Fruit fly (Drosophila melanogaster): ENCODE data around the gene Cp7Fa.

Gene Cp7Fa

dm6 chrX:8484778-8485177 lies 14.1 kb downstream of the Cp7Fa start:
- TF ChIP-seq CG4496 (GFP tag; IDR thresholded peaks at IDR 0.05): no peak
- TF ChIP-seq CG10348 (GFP tag; IDR thresholded peaks at IDR 0.05): no peak
- no peak for TF ChIP-seq Pif1B (GFP tag; optimal IDR thresholded peaks at IDR 0.05)
- TF ChIP-seq Pif1A (GFP tag; optimal IDR thresholded peaks at IDR 0.05): no peak
- no peak for TF ChIP-seq CG34367 (tag; optimal IDR thresholded peaks at IDR 0.05)
- TF ChIP-seq CG17806 (tag; optimal IDR thresholded peaks at IDR 0.05): no peak
- no peak for TF ChIP-seq CG13204 (GFP tag; optimal IDR thresholded peaks at IDR 0.05)
- TF ChIP-seq CG8159 (tag; optimal IDR thresholded peaks at IDR 0.05): no peak
- TF ChIP-seq EcR (GFP tag; optimal IDR thresholded peaks at IDR 0.05): no peak
- TF ChIP-seq CG8301 (tag; optimal IDR thresholded peaks at IDR 0.05): no peak
- no peak for TF ChIP-seq Ets98B (GFP tag; IDR thresholded peaks at IDR 0.05)
- no peak for TF ChIP-seq rn (GFP tag; IDR thresholded peaks at IDR 0.05)
- no peak for TF ChIP-seq D1 (tag; optimal IDR thresholded peaks at IDR 0.05)
- TF ChIP-seq CG14655 (GFP tag; optimal IDR thresholded peaks at IDR 0.05): no peak
- no peak for TF ChIP-seq gl (tag; optimal IDR thresholded peaks at IDR 0.05)
- TF ChIP-seq CG32121 (GFP tag; IDR thresholded peaks at IDR 0.05): no peak
- no peak for TF ChIP-seq Snoo (tag; optimal IDR thresholded peaks at IDR 0.05)
- no peak for TF ChIP-seq fd96Ca (GFP tag; IDR thresholded peaks at IDR 0.05)

DNA sequence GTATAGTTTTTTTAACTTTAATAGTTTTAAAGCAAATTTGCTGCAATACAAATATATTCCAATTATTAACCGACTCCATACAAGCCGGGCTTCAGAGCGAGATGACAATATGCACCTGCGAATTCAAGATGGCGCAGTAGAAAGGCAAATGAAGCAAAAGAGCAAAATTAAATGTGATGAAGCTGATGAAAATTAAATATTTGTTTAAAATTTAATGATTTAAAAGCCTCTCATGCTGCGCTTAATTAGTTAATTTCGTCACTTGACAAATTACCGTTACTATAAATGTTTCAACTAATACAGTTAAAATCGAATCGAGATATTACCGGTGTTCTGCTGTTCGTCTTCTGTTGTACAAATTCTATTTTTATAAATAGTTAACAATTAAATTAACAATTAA lies 18.4 kb downstream of the Cp7Fa start, which contains the start of gene CG33181:
Gene CG33181, plus strand, starts transcription at position 301 of the 400 bp plus-strand sequence.
- no peak for TF ChIP-seq CG34367 (tag; optimal IDR thresholded peaks at IDR 0.05)
- TF ChIP-seq Snoo (tag; optimal IDR thresholded peaks at IDR 0.05): no peak
- no peak for TF ChIP-seq CG17806 (tag; optimal IDR thresholded peaks at IDR 0.05)
- no peak for TF ChIP-seq gl (tag; optimal IDR thresholded peaks at IDR 0.05)
- no peak for TF ChIP-seq CG8301 (tag; optimal IDR thresholded peaks at IDR 0.05)
- no peak for TF ChIP-seq CG14655 (GFP tag; optimal IDR thresholded peaks at IDR 0.05)
- no peak for TF ChIP-seq CG15710 (tag; optimal IDR thresholded peaks at IDR 0.05)
- no peak for TF ChIP-seq CG4496 (GFP tag; IDR thresholded peaks at IDR 0.05)
- no peak for TF ChIP-seq rn (GFP tag; IDR thresholded peaks at IDR 0.05)
- TF ChIP-seq CG13204 (GFP tag; optimal IDR thresholded peaks at IDR 0.05): no peak
- no peak for TF ChIP-seq CG12605 (GFP tag; IDR thresholded peaks at IDR 0.05)
- TF ChIP-seq Pif1A (GFP tag; optimal IDR thresholded peaks at IDR 0.05): no peak

dm6 chrX:8489485-8489970 lies 18.8 kb downstream of the Cp7Fa start, which contains the start of gene otu:
otu (minus strand) TSS chrX:8489535.
- no peak for TF ChIP-seq CG14655 (GFP tag; optimal IDR thresholded peaks at IDR 0.05)
- no peak for TF ChIP-seq CG17806 (tag; optimal IDR thresholded peaks at IDR 0.05)
- no peak for TF ChIP-seq Pif1A (GFP tag; optimal IDR thresholded peaks at IDR 0.05)
- TF ChIP-seq rn (GFP tag; IDR thresholded peaks at IDR 0.05): no peak
- TF ChIP-seq CG4496 (GFP tag; IDR thresholded peaks at IDR 0.05): no peak
- no peak for TF ChIP-seq Snoo (tag; optimal IDR thresholded peaks at IDR 0.05)
- TF ChIP-seq CG34367 (tag; optimal IDR thresholded peaks at IDR 0.05): no peak
- no peak for TF ChIP-seq fd96Ca (GFP tag; IDR thresholded peaks at IDR 0.05)
- no peak for TF ChIP-seq CG8159 (tag; optimal IDR thresholded peaks at IDR 0.05)
- no peak for TF ChIP-seq CG9948 (tag; optimal IDR thresholded peaks at IDR 0.05)
- TF ChIP-seq gl (tag; optimal IDR thresholded peaks at IDR 0.05): no peak
- TF ChIP-seq CG32121 (GFP tag; IDR thresholded peaks at IDR 0.05): no peak
- TF ChIP-seq CG10348 (GFP tag; IDR thresholded peaks at IDR 0.05): no peak
- no peak for TF ChIP-seq Ets98B (GFP tag; IDR thresholded peaks at IDR 0.05)
- no peak for TF ChIP-seq Pif1B (GFP tag; optimal IDR thresholded peaks at IDR 0.05)
- no peak for TF ChIP-seq EcR (GFP tag; optimal IDR thresholded peaks at IDR 0.05)

dm6 chrX:8490291-8490975 lies 19.7 kb downstream of the Cp7Fa start:
- TF ChIP-seq CG10348 (GFP tag; IDR thresholded peaks at IDR 0.05): no peak
- peak; percentile 52 for TF ChIP-seq EcR (GFP tag; optimal IDR thresholded peaks at IDR 0.05)

DNA sequence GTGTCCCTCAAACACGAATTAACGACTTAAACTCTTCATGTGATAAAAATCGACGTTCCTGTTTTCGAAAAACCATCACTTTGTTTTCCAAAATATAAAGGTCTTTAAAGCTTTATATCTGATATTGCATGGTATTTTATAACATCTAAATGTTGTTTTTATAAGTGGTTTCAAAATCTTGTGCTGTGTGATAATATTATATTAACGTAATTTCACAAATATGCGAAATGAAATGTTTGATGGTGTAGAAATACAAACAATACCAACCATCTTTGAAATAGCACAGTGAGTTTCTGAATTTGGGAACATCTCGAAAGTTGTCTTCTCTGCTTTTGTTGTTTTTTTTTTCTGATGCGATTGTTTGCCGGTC lies 20.3 kb downstream of the Cp7Fa start:
- TF ChIP-seq CG8301 (tag; optimal IDR thresholded peaks at IDR 0.05) (peak; percentile 11), CG13204 (GFP tag; optimal IDR thresholded peaks at IDR 0.05) (no peak), rn (GFP tag; IDR thresholded peaks at IDR 0.05) (no peak), Ets98B (GFP tag; IDR thresholded peaks at IDR 0.05) (no peak), CG12605 (GFP tag; IDR thresholded peaks at IDR 0.05) (no peak), EcR (GFP tag; optimal IDR thresholded peaks at IDR 0.05) (no peak), CG4496 (GFP tag; IDR thresholded peaks at IDR 0.05) (no peak), CG32121 (GFP tag; IDR thresholded peaks at IDR 0.05) (no peak), D1 (tag; optimal IDR thresholded peaks at IDR 0.05) (no peak), CG8159 (tag; optimal IDR thresholded peaks at IDR 0.05) (peak; percentile 31), fd96Ca (GFP tag; IDR thresholded peaks at IDR 0.05) (no peak), CG34367 (tag; optimal IDR thresholded peaks at IDR 0.05) (no peak), CG17806 (tag; optimal IDR thresholded peaks at IDR 0.05) (peak; percentile 23), CG15710 (tag; optimal IDR thresholded peaks at IDR 0.05) (peak; percentile 26), CG10348 (GFP tag; IDR thresholded peaks at IDR 0.05) (no peak), Pif1B (GFP tag; optimal IDR thresholded peaks at IDR 0.05) (no peak), Snoo (tag; optimal IDR thresholded peaks at IDR 0.05) (no peak), gl (tag; optimal IDR thresholded peaks at IDR 0.05) (no peak), CG9948 (tag; optimal IDR thresholded peaks at IDR 0.05) (peak; percentile 14), CG14655 (GFP tag; optimal IDR thresholded peaks at IDR 0.05) (peak; percentile 13), Pif1A (GFP tag; optimal IDR thresholded peaks at IDR 0.05) (no peak)

dm6 chrX:8491452-8492046 lies 20.9 kb downstream of the Cp7Fa start:
- TF ChIP-seq CG10348 (GFP tag; IDR thresholded peaks at IDR 0.05): no peak
- peak; percentile 30 for TF ChIP-seq CG8159 (tag; optimal IDR thresholded peaks at IDR 0.05)
- TF ChIP-seq CG4496 (GFP tag; IDR thresholded peaks at IDR 0.05): no peak; the same call in 2 of the 3 replicates
- TF ChIP-seq gl (tag; optimal IDR thresholded peaks at IDR 0.05): no peak
- peak; percentile 12 for TF ChIP-seq CG17806 (tag; optimal IDR thresholded peaks at IDR 0.05)
- peak; percentile 63 for TF ChIP-seq fd96Ca (GFP tag; IDR thresholded peaks at IDR 0.05)
- TF ChIP-seq CG15710 (tag; optimal IDR thresholded peaks at IDR 0.05): peak; percentile 38
- TF ChIP-seq CG12605 (GFP tag; IDR thresholded peaks at IDR 0.05): 0 out of 2 replicates have a peak, but pooled peaks have one; percentile 25
- TF ChIP-seq Pif1A (GFP tag; optimal IDR thresholded peaks at IDR 0.05): peak; percentile 56
- peak; percentile 44 for TF ChIP-seq CG8301 (tag; optimal IDR thresholded peaks at IDR 0.05)
- TF ChIP-seq Snoo (tag; optimal IDR thresholded peaks at IDR 0.05): peak; percentile 10
- TF ChIP-seq Pif1B (GFP tag; optimal IDR thresholded peaks at IDR 0.05): peak; percentile 10
- TF ChIP-seq CG32121 (GFP tag; IDR thresholded peaks at IDR 0.05): 0 out of 2 replicates have a peak, but pooled peaks have one; percentile 21
- no peak for TF ChIP-seq rn (GFP tag; IDR thresholded peaks at IDR 0.05)
- no peak for TF ChIP-seq D1 (tag; optimal IDR thresholded peaks at IDR 0.05)
- TF ChIP-seq CG34367 (tag; optimal IDR thresholded peaks at IDR 0.05): peak; percentile 34
- peak; percentile 41 for TF ChIP-seq CG9948 (tag; optimal IDR thresholded peaks at IDR 0.05)
- TF ChIP-seq CG14655 (GFP tag; optimal IDR thresholded peaks at IDR 0.05): peak; percentile 38
- TF ChIP-seq CG13204 (GFP tag; optimal IDR thresholded peaks at IDR 0.05): no peak
- peak; percentile 26; the same call in 1 of the 2 replicates for TF ChIP-seq Ets98B (GFP tag; IDR thresholded peaks at IDR 0.05)
- TF ChIP-seq EcR (GFP tag; optimal IDR thresholded peaks at IDR 0.05): no peak

All from whole organism, pupa.